Worm (Caenorhabditis elegans): Measurements from ENCODE around the gene dmsr-7.

The dmsr-7 gene

ce11 chrV:5385914-5386493 is 19.1 kb upstream of the dmsr-7 start, which contains the start of gene C35A11.2:
Gene C35A11.2, plus strand, starts transcription at chrV:5386299.
- peak; percentile 6 for TF ChIP-seq lin-15B (tag; optimal IDR thresholded peaks at IDR 0.05)
- no peak for TF ChIP-seq egl-27 (tag; optimal IDR thresholded peaks at IDR 0.05)
- peak; percentile 73 for TF ChIP-seq nhr-23 (tag; optimal IDR thresholded peaks at IDR 0.05)

DNA sequence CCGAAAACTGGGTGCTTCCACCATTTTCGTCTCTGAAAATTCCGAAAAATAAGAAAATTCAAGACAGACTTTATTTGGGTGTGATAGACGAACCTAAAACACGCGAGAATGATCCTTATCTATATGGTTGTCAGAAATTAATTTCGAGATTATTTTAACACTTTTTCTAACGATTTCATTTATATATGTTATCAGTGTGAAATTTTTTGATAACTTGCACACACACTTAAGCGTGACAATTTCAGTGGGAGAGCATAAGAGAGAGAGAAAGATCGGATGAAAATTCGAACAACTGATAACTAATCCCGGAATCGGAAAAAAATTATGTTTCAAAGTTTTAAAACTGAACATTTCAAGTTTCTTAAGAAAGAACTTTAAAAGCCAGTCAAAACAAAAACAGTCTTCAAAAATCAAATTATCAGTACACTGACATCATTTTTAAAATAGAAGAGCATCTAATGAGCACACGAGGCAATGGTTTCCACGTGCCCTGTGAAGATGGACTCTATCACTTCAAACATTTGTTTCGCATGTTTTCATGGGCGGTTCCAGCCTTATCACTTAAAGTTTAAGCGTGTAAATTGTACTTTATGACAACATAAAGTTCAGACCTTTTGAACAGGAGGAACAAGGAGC is 12.0 kb upstream of the dmsr-7 start, which contains the start of gene C35A11.4:
TSS of gene C35A11.4 (minus strand) at position 156 of the 636 bp plus-strand sequence.
- TF ChIP-seq egl-27 (tag; optimal IDR thresholded peaks at IDR 0.05) (peak; percentile 16), elt-2 (tag; optimal IDR thresholded peaks at IDR 0.05) (peak; percentile 99), pqm-1 (tag; optimal IDR thresholded peaks at IDR 0.05) (peak; percentile 79), mdl-1 (tag; optimal IDR thresholded peaks at IDR 0.05) (no peak)

ce11 chrV:5403938-5404337 is 1.2 kb upstream of the dmsr-7 start:
- no peak for TF ChIP-seq pha-4 (tag; optimal IDR thresholded peaks at IDR 0.05)
- no peak for TF ChIP-seq elt-3 (tag; optimal IDR thresholded peaks at IDR 0.05)
- TF ChIP-seq egl-27 (tag; optimal IDR thresholded peaks at IDR 0.05), result no peak
- no peak for TF ChIP-seq lsy-12 (tag; optimal IDR thresholded peaks at IDR 0.05)
- TF ChIP-seq jun-1 (tag; optimal IDR thresholded peaks at IDR 0.05), result no peak
- TF ChIP-seq nhr-12 (tag; optimal IDR thresholded peaks at IDR 0.05), result no peak
- TF ChIP-seq nfya-1 (tag; optimal IDR thresholded peaks at IDR 0.05; ENCODE audit: insufficient read depth), result no peak
- no peak for TF ChIP-seq tbx-2 (tag; optimal IDR thresholded peaks at IDR 0.05)
- TF ChIP-seq lin-15B (tag; optimal IDR thresholded peaks at IDR 0.05), result no peak
- no peak for TF ChIP-seq fkh-2 (tag; optimal IDR thresholded peaks at IDR 0.05)
- no peak for TF ChIP-seq ama-1 (optimal IDR thresholded peaks at IDR 0.05)
- no peak for TF ChIP-seq elt-2 (tag; optimal IDR thresholded peaks at IDR 0.05)
- no peak for TF ChIP-seq egl-5 (tag; optimal IDR thresholded peaks at IDR 0.05)
- no peak for TF ChIP-seq ceh-28 (tag; optimal IDR thresholded peaks at IDR 0.05)
- TF ChIP-seq unc-39 (tag; optimal IDR thresholded peaks at IDR 0.05), result no peak
- TF ChIP-seq nhr-23 (tag; optimal IDR thresholded peaks at IDR 0.05), result no peak

DNA sequence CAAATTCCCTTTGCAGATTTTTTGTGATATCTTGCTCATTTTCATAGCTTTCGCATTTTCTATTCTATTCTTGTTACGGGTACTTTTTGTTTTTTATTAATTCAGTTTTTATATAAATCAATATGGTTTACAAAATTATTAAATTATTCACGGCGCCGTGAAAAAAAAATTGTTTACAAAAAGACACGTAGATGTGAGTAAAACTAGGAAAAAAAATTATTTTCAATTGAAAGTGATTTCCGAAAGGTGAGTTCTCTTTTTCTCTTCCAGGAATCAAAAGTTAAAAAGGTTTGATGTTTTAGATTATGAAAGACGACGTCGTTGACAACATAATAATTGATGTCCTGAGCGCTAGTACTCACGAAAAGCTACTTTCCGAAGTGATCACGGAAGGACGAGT is 3.1 kb downstream of the dmsr-7 start, which contains the start of gene C25A6.1:
TSS of gene C25A6.1 (plus strand) at position 301 of the 400 bp plus-strand sequence.
- TF ChIP-seq unc-39 (tag; optimal IDR thresholded peaks at IDR 0.05), result no peak
- no peak for TF ChIP-seq fkh-2 (tag; optimal IDR thresholded peaks at IDR 0.05)
- TF ChIP-seq eor-1 (tag; optimal IDR thresholded peaks at IDR 0.05), result no peak
- TF ChIP-seq nhr-76 (tag; optimal IDR thresholded peaks at IDR 0.05), result no peak
- no peak for TF ChIP-seq nhr-11 (tag; optimal IDR thresholded peaks at IDR 0.05)
- no peak for TF ChIP-seq daf-12 (tag; optimal IDR thresholded peaks at IDR 0.05)
- TF ChIP-seq jun-1 (tag; optimal IDR thresholded peaks at IDR 0.05), result no peak

- no peak for TF ChIP-seq ceh-9 (tag; optimal IDR thresholded peaks at IDR 0.05)
- no peak for TF ChIP-seq jun-1 (tag; optimal IDR thresholded peaks at IDR 0.05)
- TF ChIP-seq aly-2 (tag; optimal IDR thresholded peaks at IDR 0.05), result no peak
- TF ChIP-seq zag-1 (tag; optimal IDR thresholded peaks at IDR 0.05), result no peak
- TF ChIP-seq nfya-1 (tag; optimal IDR thresholded peaks at IDR 0.05; ENCODE audit: insufficient read depth), result no peak
- no peak for TF ChIP-seq ceh-28 (tag; optimal IDR thresholded peaks at IDR 0.05)
- no peak for TF ChIP-seq daf-12 (tag; optimal IDR thresholded peaks at IDR 0.05)
- no peak for TF ChIP-seq nhr-43 (tag; optimal IDR thresholded peaks at IDR 0.05; ENCODE audit: poor library complexity, severe bottlenecking)
- peak; percentile 78 for TF ChIP-seq unc-62 (GFP tag; optimal IDR thresholded peaks at IDR 0.05)
- TF ChIP-seq lsy-12 (tag; optimal IDR thresholded peaks at IDR 0.05), result no peak
- TF ChIP-seq nhr-11 (tag; optimal IDR thresholded peaks at IDR 0.05), result no peak
- no peak for TF ChIP-seq eor-1 (tag; optimal IDR thresholded peaks at IDR 0.05)
- no peak for TF ChIP-seq ztf-4 (tag; optimal IDR thresholded peaks at IDR 0.05)
- TF ChIP-seq lin-15B (tag; optimal IDR thresholded peaks at IDR 0.05), result no peak
- peak; percentile 1 for TF ChIP-seq lin-39 (tag; optimal IDR thresholded peaks at IDR 0.05)
These were observed 3.8 kb downstream of the dmsr-7 start for ce11 chrV:5408921-5409320.

- TF ChIP-seq lsy-12 (tag; optimal IDR thresholded peaks at IDR 0.05), result peak; percentile 52
- peak; percentile 50 for TF ChIP-seq nhr-25 (tag; optimal IDR thresholded peaks at IDR 0.05)
- no peak for TF ChIP-seq ama-1 (optimal IDR thresholded peaks at IDR 0.05)
- TF ChIP-seq nhr-43 (tag; optimal IDR thresholded peaks at IDR 0.05; ENCODE audit: poor library complexity, severe bottlenecking), result peak; percentile 83
- TF ChIP-seq mdl-1 (tag; optimal IDR thresholded peaks at IDR 0.05), result peak; percentile 12
- no peak for TF ChIP-seq ztf-4 (tag; optimal IDR thresholded peaks at IDR 0.05)
- TF ChIP-seq nhr-23 (tag; optimal IDR thresholded peaks at IDR 0.05), result peak; percentile 38
- TF ChIP-seq elt-3 (tag; optimal IDR thresholded peaks at IDR 0.05), result peak in 1 of 3 experiments; percentile 23
These were observed 5.5 kb downstream of the dmsr-7 start, which contains the start of gene F08F3.4 for ce11 chrV:5410679-5411078. Gene F08F3.4, plus strand, starts transcription at chrV:5410955.
